Fruit fly (Drosophila melanogaster) whole organism, prepupa: Measurements from ENCODE around the gene CG43390.

Experiments
- CG11902 ChIP-seq: fragments of 200-800 bp; sonication (Bioruptor generic); optimal IDR thresholded peaks from 3 replicates; lab custom pipeline; 2016; ENCODE audit warnings: missing biosample characterization, missing genetic modification characterization
- CG1621 ChIP-seq: fragments of 200-800 bp; sonication (Bioruptor generic); optimal IDR thresholded peaks from 3 replicates; lab custom pipeline; 2018; ENCODE audit warnings: missing biosample characterization, mild to moderate bottlenecking, missing genetic modification characterization
- CG16779 ChIP-seq: fragments of 200-800 bp; sonication (Bioruptor generic); optimal IDR thresholded peaks from 3 replicates; lab custom pipeline; 2017; ENCODE audit warnings: missing biosample characterization, mild to moderate bottlenecking, missing genetic modification characterization
- CG8119 ChIP-seq: fragments of 200-800 bp; sonication (Bioruptor generic); IDR thresholded peaks from 3 replicates; pipeline ENCODE4 v1.3.6; 2022; ENCODE audit warnings: missing biosample characterization, missing genetic modification characterization
- CG8319 ChIP-seq: fragments of 200-800 bp; sonication (Bioruptor generic); optimal IDR thresholded peaks from 3 replicates; lab custom pipeline; 2016; ENCODE audit warnings: missing biosample characterization, missing genetic modification characterization
- Hr4 ChIP-seq: fragments of 200-800 bp; sonication (Bioruptor generic); optimal IDR thresholded peaks from 3 replicates; lab custom pipeline; 2016; ENCODE audit warnings: missing biosample characterization, missing genetic modification characterization
- Lpt ChIP-seq: fragments of 200-800 bp; sonication (Bioruptor generic); optimal IDR thresholded peaks from 3 replicates; lab custom pipeline; 2016; ENCODE audit warnings: missing biosample characterization, missing genetic modification characterization
- OdsH ChIP-seq: fragments of 200-800 bp; sonication (Bioruptor generic); optimal IDR thresholded peaks from 3 replicates; lab custom pipeline; 2016; ENCODE audit warnings: missing biosample characterization, missing genetic modification characterization
- cyc ChIP-seq: fragments of 200-800 bp; sonication (Bioruptor generic); optimal IDR thresholded peaks from 3 replicates; lab custom pipeline; 2016; ENCODE audit warnings: missing biosample characterization, missing genetic modification characterization

dm6 chr3L:11549432-11549831 is 30.3 kb downstream of the CG43390 start:
- TF ChIP-seq CG11902 = no peak
- TF ChIP-seq Lpt (GFP tag; lab: Kevin White, UChicago) = no peak
- no peak for TF ChIP-seq CG16779
- TF ChIP-seq CG1621 (tag; lab: Kevin White, UChicago) = no peak
- peak; percentile 55; the same call in 2 of the 3 replicates for TF ChIP-seq CG8119 (GFP tag; lab: Robert Waterston, UW)
- TF ChIP-seq cyc (GFP tag; lab: Kevin White, UChicago) = no peak
- TF ChIP-seq OdsH = no peak
- no peak for TF ChIP-seq Hr4
- TF ChIP-seq CG8319 (GFP tag; lab: Kevin White, UChicago) = no peak
